Fruit fly (Drosophila melanogaster) Kc167 (cell line): ENCODE results near the gene CG7191.

ENCODE experiments used
- Myc ChIP-seq: fragments of >200 bp; optimal IDR thresholded peaks from 2 replicates; lab custom pipeline; 2017; ENCODE audit warnings: missing external identifiers
- Sin3A ChIP-seq: fragments of >200 bp; optimal IDR thresholded peaks from 2 replicates; lab custom pipeline; 2018; ENCODE audit warnings: missing external identifiers
- h ChIP-seq: fragments of >200 bp; optimal IDR thresholded peaks from 3 replicates; lab custom pipeline; 2018; ENCODE audit warnings: missing external identifiers
- insv ChIP-seq: fragments of >200 bp; optimal IDR thresholded peaks from 3 replicates; lab custom pipeline; 2018; ENCODE audit warnings: missing external identifiers
- psq ChIP-seq: fragments of >200 bp; optimal IDR thresholded peaks from 2 replicates; lab custom pipeline; 2017; ENCODE audit warnings: missing external identifiers
- ttk ChIP-seq: sonication (Bioruptor generic); optimal IDR thresholded peaks from 2 replicates; lab custom pipeline; 2017; ENCODE audit warnings: missing external identifiers

DNA sequence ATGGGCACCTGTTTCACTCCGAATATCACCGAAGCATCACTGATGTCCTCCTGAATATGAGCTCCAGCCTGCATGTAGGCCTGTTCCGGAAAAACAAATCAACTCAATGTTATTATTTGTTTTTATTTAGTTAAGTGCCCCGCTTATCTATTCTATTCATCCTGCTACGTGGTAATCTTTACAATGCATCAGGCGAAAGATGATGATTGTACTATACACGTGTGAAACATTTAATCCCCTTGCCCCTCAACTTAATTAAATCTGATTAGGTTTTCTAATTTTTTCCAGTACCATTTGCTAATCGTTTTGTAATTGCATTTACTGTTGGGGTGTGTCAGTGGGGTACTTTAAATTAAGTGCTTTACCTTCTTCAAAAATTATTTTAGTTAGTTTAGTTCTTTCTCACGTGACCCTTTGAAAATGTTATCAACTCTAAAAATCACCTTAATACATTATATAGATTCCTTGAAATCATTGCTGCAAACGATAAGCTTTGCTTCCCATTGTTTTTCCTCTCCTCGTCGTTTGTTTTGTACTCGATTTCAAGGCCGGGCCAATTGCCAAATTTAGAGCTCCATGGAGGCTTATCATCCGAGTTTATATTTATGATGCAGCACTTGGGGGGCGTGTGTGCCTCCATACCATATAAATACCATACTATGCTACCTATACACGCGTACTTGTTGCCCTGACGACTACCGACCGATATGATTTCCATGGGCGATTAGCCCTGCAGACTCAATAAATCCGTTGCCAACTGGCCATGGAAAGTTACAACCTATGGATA is 27.5 kb downstream of the CG7191 start:
- TF ChIP-seq h (lab: Kevin White, UChicago): no peak
- TF ChIP-seq insv: no peak
- no peak for TF ChIP-seq Sin3A (lab: Kevin White, UChicago)
- no peak for TF ChIP-seq Myc
- no peak for TF ChIP-seq psq (lab: Kevin White, UChicago)
- no peak for TF ChIP-seq ttk (lab: Kevin White, UChicago)
